Worm (Caenorhabditis elegans): Measurements from ENCODE around the gene srd-34.

The srd-34 gene

DNA sequence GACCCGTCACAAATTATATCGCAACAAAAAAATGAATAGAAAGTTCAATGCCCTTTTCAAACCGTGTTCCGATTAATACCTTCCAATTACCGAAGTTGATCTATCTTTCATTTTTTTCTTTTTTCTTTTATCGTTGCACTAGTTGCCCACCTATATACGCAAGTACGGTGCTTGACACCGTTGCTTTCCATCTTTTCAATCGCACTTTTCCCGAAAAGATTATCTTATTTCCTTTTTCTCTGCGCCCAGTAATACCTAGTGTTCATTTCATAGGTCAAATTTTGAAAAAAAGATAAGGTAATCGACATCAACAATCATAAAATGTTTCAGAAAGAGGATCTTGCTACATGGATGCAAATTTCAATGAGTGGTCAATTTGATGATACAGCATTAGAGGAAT is 19.3 kb downstream of the srd-34 start:
- TF ChIP-seq F37D6.2 (tag; optimal IDR thresholded peaks at IDR 0.05) = no peak
- TF ChIP-seq nhr-28 (tag; optimal IDR thresholded peaks at IDR 0.05) = peak; percentile 31
- TF ChIP-seq lin-38 (GFP tag; IDR thresholded peaks at IDR 0.05) = no peak
- peak; percentile 90 for TF ChIP-seq aha-1 (tag)

DNA sequence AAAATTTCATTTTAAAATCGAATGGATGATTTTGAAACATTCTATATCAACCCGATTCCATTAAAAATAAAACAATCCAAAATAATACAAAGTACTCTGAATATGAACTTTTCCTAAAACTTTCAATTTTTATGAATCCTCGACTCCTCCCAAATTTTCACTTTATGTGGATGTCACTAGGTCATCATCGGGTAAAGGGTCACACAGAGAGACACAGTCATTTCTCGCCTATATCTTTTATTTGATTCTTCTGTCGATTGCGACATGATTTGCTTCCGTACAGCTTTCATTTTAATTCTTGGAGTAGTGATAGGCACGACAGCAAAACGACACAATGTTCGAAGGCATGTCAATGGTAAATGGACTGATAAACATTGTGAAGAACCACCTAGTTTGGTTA is 20.4 kb downstream of the srd-34 start, which contains the start of gene F25D1.3:
TSS of gene F25D1.3 (plus strand) at position 225 of the 400 bp plus-strand sequence.
- TF ChIP-seq mxl-3 (GFP tag; optimal IDR thresholded peaks at IDR 0.05) = no peak
- TF ChIP-seq mdl-1 (tag; optimal IDR thresholded peaks at IDR 0.05) = no peak
- TF ChIP-seq Y5F2A.4 (GFP tag; optimal IDR thresholded peaks at IDR 0.05) = no peak
- TF ChIP-seq lin-39 (tag; optimal IDR thresholded peaks at IDR 0.05) = no peak
- TF ChIP-seq zip-2 (tag; optimal IDR thresholded peaks at IDR 0.05) = no peak
- no peak for TF ChIP-seq ceh-62 (tag; optimal IDR thresholded peaks at IDR 0.05)
- no peak for TF ChIP-seq daf-19 (GFP tag; conservative IDR thresholded peaks at IDR 0.05)
- no peak for TF ChIP-seq nhr-41 (GFP tag; IDR thresholded peaks at IDR 0.05)
- TF ChIP-seq unc-130 (GFP tag; optimal IDR thresholded peaks at IDR 0.05) = no peak
- no peak for TF ChIP-seq unc-39 (tag; optimal IDR thresholded peaks at IDR 0.05)
- TF ChIP-seq pha-4 (GFP tag; IDR thresholded peaks at IDR 0.05) = no peak
- TF ChIP-seq pha-4 (tag; optimal IDR thresholded peaks at IDR 0.05) = no peak
- no peak for TF ChIP-seq cey-2 (tag; optimal IDR thresholded peaks at IDR 0.05; ENCODE audit: borderline replicate concordance, insufficient read depth)
- no peak for TF ChIP-seq unc-62 (GFP tag; optimal IDR thresholded peaks at IDR 0.05 in 1 of 2)
- TF ChIP-seq unc-62 (tag; optimal IDR thresholded peaks at IDR 0.05) = no peak
- TF ChIP-seq nhr-11 (tag; optimal IDR thresholded peaks at IDR 0.05) = no peak
- TF ChIP-seq mep-1 (tag; optimal IDR thresholded peaks at IDR 0.05) = no peak
- no peak for TF ChIP-seq aly-2 (tag; optimal IDR thresholded peaks at IDR 0.05)
- TF ChIP-seq vab-7 (GFP tag; IDR thresholded peaks at IDR 0.05) = no peak
- TF ChIP-seq daf-16 (GFP tag; optimal IDR thresholded peaks at IDR 0.05) = no peak
- TF ChIP-seq daf-16 (tag; optimal IDR thresholded peaks at IDR 0.05) = no peak
- no peak for TF ChIP-seq tag-97 (GFP tag; IDR thresholded peaks at IDR 0.05)

ce11 chrV:10525902-10526301 is 23.0 kb downstream of the srd-34 start, which contains the start of the genes C35A5.8 and hda-11:
Gene C35A5.8, minus strand, starts transcription at chrV:10525908.
Gene hda-11, plus strand, starts transcription at chrV:10526184.
- peak; percentile 31 for TF ChIP-seq nhr-48 (tag; optimal IDR thresholded peaks at IDR 0.05)
- TF ChIP-seq zfp-3 (GFP tag; conservative IDR thresholded peaks at IDR 0.05) = peak; percentile 46; the same call in 1 of the 2 replicates
- no peak for TF ChIP-seq lin-29 (GFP tag; IDR thresholded peaks at IDR 0.05)
- no peak for TF ChIP-seq cey-2 (tag; optimal IDR thresholded peaks at IDR 0.05; ENCODE audit: borderline replicate concordance, insufficient read depth)
- TF ChIP-seq unc-62 (GFP tag; optimal IDR thresholded peaks at IDR 0.05 in 1 of 2) = peak in 1 of 2 experiments; percentile 92
- no peak for TF ChIP-seq unc-62 (tag; optimal IDR thresholded peaks at IDR 0.05)
- TF ChIP-seq lin-39 (tag; optimal IDR thresholded peaks at IDR 0.05) = no peak
- no peak for TF ChIP-seq nhr-10 (tag; optimal IDR thresholded peaks at IDR 0.05)
- peak; percentile 61 for TF ChIP-seq dmd-6 (GFP tag; IDR thresholded peaks at IDR 0.05)
- peak in 1 of 2 experiments; percentile 78 for TF ChIP-seq lsy-2 (tag; optimal IDR thresholded peaks at IDR 0.05)
- TF ChIP-seq ceh-44 (GFP tag; IDR thresholded peaks at IDR 0.05) = no peak
- TF ChIP-seq nhr-42 (GFP tag; IDR thresholded peaks at IDR 0.05) = no peak
- peak; percentile 41 for TF ChIP-seq sdz-12 (GFP tag; optimal IDR thresholded peaks at IDR 0.05)
- no peak for TF ChIP-seq Y75B8A.6 (GFP tag; IDR thresholded peaks at IDR 0.05)
- TF ChIP-seq nhr-111 (GFP tag; optimal IDR thresholded peaks at IDR 0.05) = no peak
- TF ChIP-seq madf-9 (GFP tag; conservative IDR thresholded peaks at IDR 0.05) = peak; percentile 78
- peak in 1 of 2 experiments; percentile 89 for TF ChIP-seq hif-1 (tag; optimal IDR thresholded peaks at IDR 0.05)
- no peak for TF ChIP-seq skn-1 (tag; optimal IDR thresholded peaks at IDR 0.05)
- no peak; the same call in 1 of the 2 replicates for TF ChIP-seq T26A8.4 (GFP tag; IDR thresholded peaks at IDR 0.05)
- TF ChIP-seq rbr-2 (tag; optimal IDR thresholded peaks at IDR 0.05) = peak; percentile 48
- TF ChIP-seq mxl-3 (GFP tag; optimal IDR thresholded peaks at IDR 0.05) = peak; percentile 31
- no peak for TF ChIP-seq jun-1 (tag; optimal IDR thresholded peaks at IDR 0.05)
- no peak for TF ChIP-seq fkh-10 (GFP tag; optimal IDR thresholded peaks at IDR 0.05)
- peak; percentile 44; the same call in 1 of the 2 replicates for TF ChIP-seq hmg-1.1 (GFP tag; IDR thresholded peaks at IDR 0.05)
- TF ChIP-seq zip-2 (tag; optimal IDR thresholded peaks at IDR 0.05) = no peak
- no peak for TF ChIP-seq dmd-8 (GFP tag; IDR thresholded peaks at IDR 0.05)
- peak; percentile 74 for TF ChIP-seq unc-130 (GFP tag; optimal IDR thresholded peaks at IDR 0.05)
- TF ChIP-seq mxl-2 (GFP tag; conservative IDR thresholded peaks at IDR 0.05) = 0 out of 2 replicates have a peak, but pooled peaks have one; percentile 27
- peak; percentile 48 for TF ChIP-seq Y48G9A.11 (GFP tag; IDR thresholded peaks at IDR 0.05)
- peak; percentile 71 for TF ChIP-seq duxl-1 (tag; optimal IDR thresholded peaks at IDR 0.05; ENCODE audit: poor library complexity)

Data from whole organism, L4 larva.